Fruit fly (Drosophila melanogaster) whole organism, pupa: ENCODE results near the gene ORMDL.
A peak's percentile ranks its signal among the peaks of the same experiment; 100 is the strongest.

Experiments used
- CG12605 ChIP-seq: fragments of 200-800 bp; sonication (Bioruptor generic); IDR thresholded peaks from 2 replicates; pipeline ENCODE4 v1.3.6; 2022; ENCODE audit warnings: missing biosample characterization, missing genetic modification characterization
- CG13204 ChIP-seq: fragments of 200-800 bp; sonication (Bioruptor generic); optimal IDR thresholded peaks from 2 replicates; lab custom pipeline; 2018; ENCODE audit warnings: missing biosample characterization, mild to moderate bottlenecking, missing genetic modification characterization, moderate library complexity
- CG15710 ChIP-seq: fragments of 200-800 bp; sonication (Bioruptor generic); optimal IDR thresholded peaks from 2 replicates; lab custom pipeline; 2018; ENCODE audit warnings: missing biosample characterization, mild to moderate bottlenecking, missing genetic modification characterization, moderate library complexity
- CG4496 ChIP-seq: fragments of 200-800 bp; sonication (Bioruptor generic); IDR thresholded peaks from 3 replicates; pipeline ENCODE4 v1.3.6; 2022; ENCODE audit warnings: missing biosample characterization, missing genetic modification characterization
- CG8159 ChIP-seq: fragments of 200-800 bp; sonication (Bioruptor generic); optimal IDR thresholded peaks from 3 replicates; lab custom pipeline; 2018; ENCODE audit warnings: missing biosample characterization, mild to moderate bottlenecking, missing genetic modification characterization, moderate library complexity
- CG8301 ChIP-seq: fragments of 200-800 bp; sonication (Bioruptor generic); optimal IDR thresholded peaks from 2 replicates; lab custom pipeline; 2018; ENCODE audit warnings: missing biosample characterization, mild to moderate bottlenecking, missing genetic modification characterization
- CG9948 ChIP-seq: fragments of 200-800 bp; sonication (Bioruptor generic); optimal IDR thresholded peaks from 2 replicates; lab custom pipeline; 2018; ENCODE audit warnings: missing biosample characterization, mild to moderate bottlenecking, missing genetic modification characterization, moderate library complexity
- D1 ChIP-seq: fragments of 200-800 bp; sonication (Bioruptor generic); optimal IDR thresholded peaks from 2 replicates; lab custom pipeline; 2018; ENCODE audit warnings: missing biosample characterization, mild to moderate bottlenecking, missing genetic modification characterization, moderate library complexity
- Pif1A ChIP-seq: fragments of 200-800 bp; sonication (Bioruptor generic); optimal IDR thresholded peaks from 3 replicates; lab custom pipeline; 2016; ENCODE audit warnings: missing biosample characterization, missing genetic modification characterization
- Pif1B ChIP-seq: fragments of 200-800 bp; sonication (Bioruptor generic); optimal IDR thresholded peaks from 3 replicates; lab custom pipeline; 2016; ENCODE audit warnings: missing biosample characterization, missing genetic modification characterization
- Snoo ChIP-seq: fragments of 200-800 bp; sonication (Bioruptor generic); optimal IDR thresholded peaks from 3 replicates; lab custom pipeline; 2017; ENCODE audit warnings: missing biosample characterization, mild to moderate bottlenecking, missing genetic modification characterization, inconsistent platforms
- gl ChIP-seq: fragments of 200-800 bp; sonication (Bioruptor generic); optimal IDR thresholded peaks from 2 replicates; lab custom pipeline; 2018; ENCODE audit warnings: missing biosample characterization, mild to moderate bottlenecking, missing genetic modification characterization
- rn ChIP-seq: fragments of 200-800 bp; sonication (Bioruptor generic); IDR thresholded peaks from 2 replicates; pipeline ENCODE4 v1.3.6; 2022; ENCODE audit warnings: missing biosample characterization, missing genetic modification characterization

DNA sequence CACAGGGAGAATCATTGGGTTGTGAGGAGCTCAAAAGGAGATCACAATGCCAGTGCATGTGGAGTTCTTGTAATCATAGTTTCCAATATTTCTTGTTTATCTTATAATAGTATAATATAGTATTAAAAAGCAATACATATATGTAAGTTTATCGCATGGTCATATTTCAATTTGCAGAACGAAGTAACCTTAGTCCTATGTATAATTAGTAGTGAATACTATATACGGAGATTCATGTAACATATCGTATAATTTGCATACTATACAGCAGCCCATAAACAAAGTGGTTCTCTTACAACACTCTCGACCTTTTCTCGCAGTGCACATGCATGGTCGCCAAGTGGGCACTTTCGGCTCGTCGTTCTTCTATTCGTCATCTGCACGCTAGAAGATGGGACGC lies 32.8 kb upstream of the ORMDL start:
- TF ChIP-seq CG8159 (tag; lab: Kevin White, UChicago) = no peak
- no peak for TF ChIP-seq gl (tag; lab: Kevin White, UChicago)
- peak; percentile 36 for TF ChIP-seq CG15710 (tag; lab: Kevin White, UChicago)
- no peak for TF ChIP-seq Pif1B (GFP tag; lab: Kevin White, UChicago)
- TF ChIP-seq CG8301 (tag; lab: Kevin White, UChicago) = no peak
- no peak for TF ChIP-seq CG12605 (GFP tag; lab: Robert Waterston, UW)
- TF ChIP-seq Pif1A = no peak
- no peak for TF ChIP-seq rn
- TF ChIP-seq D1 (tag; lab: Kevin White, UChicago) = no peak
- TF ChIP-seq CG9948 (tag; lab: Kevin White, UChicago) = peak; percentile 65
- no peak for TF ChIP-seq CG13204
- TF ChIP-seq CG4496 (GFP tag; lab: Robert Waterston, UW) = no peak
- TF ChIP-seq Snoo = no peak
